Fruit fly (Drosophila melanogaster) whole organism, embryonic: ENCODE measurements around the gene p24-1.

Experiments used
- ATbp ChIP-seq: fragments of 200-800 bp; sonication (Bioruptor generic); optimal IDR thresholded peaks from 2 replicates; lab custom pipeline; 2017; ENCODE audit warnings: missing biosample characterization, mild to moderate bottlenecking, missing genetic modification characterization, missing genetic modification reagents
- B-H1 ChIP-seq: fragments of 200-800 bp; sonication (Bioruptor generic); IDR thresholded peaks from 3 replicates; pipeline ENCODE4 v1.3.6; 2022; ENCODE audit warnings: missing biosample characterization, missing genetic modification characterization
- CG10209 ChIP-seq: fragments of 200-800 bp; sonication (Bioruptor generic); optimal IDR thresholded peaks from 3 replicates; lab custom pipeline; 2017; ENCODE audit warnings: missing biosample characterization, mild to moderate bottlenecking, missing genetic modification characterization, missing genetic modification reagents
- CG1024 ChIP-seq: fragments of 200-800 bp; sonication (Bioruptor generic); IDR thresholded peaks from 2 replicates; pipeline ENCODE4 v1.3.6; 2022; ENCODE audit warnings: missing biosample characterization, missing genetic modification characterization
- CG10267 ChIP-seq: fragments of 200-800 bp; sonication (Bioruptor generic); optimal IDR thresholded peaks from 2 replicates; lab custom pipeline; 2018; ENCODE audit warnings: missing biosample characterization, mild to moderate bottlenecking, missing genetic modification characterization, moderate library complexity
- CG11456 ChIP-seq: fragments of 200-800 bp; sonication (Bioruptor generic); IDR thresholded peaks from 3 replicates; pipeline ENCODE4 v1.3.6; 2022; ENCODE audit warnings: missing biosample characterization, missing genetic modification characterization
- CG11696 ChIP-seq: fragments of 200-800 bp; sonication (Bioruptor generic); IDR thresholded peaks from 2 replicates; pipeline ENCODE4 v1.3.6; 2022; ENCODE audit warnings: missing biosample characterization, missing genetic modification characterization
- CG12104 ChIP-seq: fragments of 200-800 bp; sonication (Bioruptor generic); optimal IDR thresholded peaks from 3 replicates; lab custom pipeline; 2016; ENCODE audit warnings: missing biosample characterization, missing genetic modification characterization
- CG12659 ChIP-seq: fragments of 200-800 bp; sonication (Bioruptor generic); optimal IDR thresholded peaks from 3 replicates; lab custom pipeline; 2017; ENCODE audit warnings: mild to moderate bottlenecking, missing biosample characterization, missing genetic modification reagents, missing genetic modification characterization
- CG12942 ChIP-seq: fragments of 200-800 bp; sonication (Bioruptor generic); optimal IDR thresholded peaks from 3 replicates; lab custom pipeline; 2016; ENCODE audit warnings: missing biosample characterization, missing genetic modification characterization
- CG13287 ChIP-seq: fragments of 200-800 bp; sonication (Bioruptor generic); IDR thresholded peaks from 2 replicates; pipeline ENCODE4 v1.3.6; 2022; ENCODE audit warnings: missing biosample characterization, missing genetic modification characterization; ENCODE audit not compliant: partially characterized antibody
- CG14050 ChIP-seq: fragments of 200-800 bp; sonication (Bioruptor generic); IDR thresholded peaks from 3 replicates; pipeline ENCODE4 v1.3.6; 2022; ENCODE audit warnings: missing biosample characterization, missing genetic modification characterization
- CG14860 ChIP-seq: fragments of 200-800 bp; sonication (Bioruptor generic); IDR thresholded peaks from 3 replicates; pipeline ENCODE4 v1.3.6; 2022; ENCODE audit warnings: missing biosample characterization, missing genetic modification characterization; ENCODE audit not compliant: partially characterized antibody
- CG15696 ChIP-seq: fragments of 200-800 bp; sonication (Bioruptor generic); optimal IDR thresholded peaks from 2 replicates; lab custom pipeline; 2019; ENCODE audit warnings: missing biosample characterization, mild to moderate bottlenecking, missing genetic modification characterization, moderate library complexity
- CG16813 ChIP-seq: fragments of 200-800 bp; sonication (Bioruptor generic); IDR thresholded peaks from 3 replicates; pipeline ENCODE4 v1.3.6; 2022; ENCODE audit warnings: missing biosample characterization, missing genetic modification characterization; ENCODE audit not compliant: partially characterized antibody
- CG17361 ChIP-seq: fragments of 200-800 bp; sonication (Bioruptor generic); IDR thresholded peaks from 3 replicates; pipeline ENCODE4 v1.3.6; 2022; ENCODE audit warnings: missing biosample characterization, missing genetic modification characterization
- CG18764 ChIP-seq: fragments of 200-800 bp; sonication (Bioruptor generic); optimal IDR thresholded peaks from 3 replicates; lab custom pipeline; 2016; ENCODE audit warnings: missing biosample characterization, missing genetic modification characterization
- CG2199 ChIP-seq: fragments of 200-800 bp; sonication (Bioruptor generic); IDR thresholded peaks from 3 replicates; pipeline ENCODE4 v1.3.6; 2022; ENCODE audit warnings: missing biosample characterization, missing genetic modification characterization
- CG2678 ChIP-seq: fragments of 200-800 bp; sonication (Bioruptor generic); optimal IDR thresholded peaks from 3 replicates; lab custom pipeline; 2019; ENCODE audit warnings: missing biosample characterization, mild to moderate bottlenecking, missing genetic modification characterization, moderate library complexity
- CG2889 ChIP-seq: fragments of 200-800 bp; sonication (Bioruptor generic); IDR thresholded peaks from 3 replicates; pipeline ENCODE4 v1.3.6; 2022; ENCODE audit warnings: missing biosample characterization, missing genetic modification characterization
- CG4404 ChIP-seq: fragments of 200-800 bp; sonication (Bioruptor generic); IDR thresholded peaks from 2 replicates; pipeline ENCODE4 v1.3.6; 2022; ENCODE audit warnings: missing biosample characterization, missing genetic modification characterization
- CG6791 ChIP-seq: fragments of 200-800 bp; sonication (Bioruptor generic); IDR thresholded peaks from 3 replicates; pipeline ENCODE4 v1.3.6; 2022; ENCODE audit warnings: missing biosample characterization, missing genetic modification characterization; ENCODE audit not compliant: partially characterized antibody
- CG8281 ChIP-seq: fragments of 200-800 bp; sonication (Bioruptor generic); optimal IDR thresholded peaks from 2 replicates; lab custom pipeline; 2018; ENCODE audit warnings: missing biosample characterization, mild to moderate bottlenecking, missing genetic modification characterization, moderate library complexity
- CG8765 ChIP-seq: fragments of 200-800 bp; sonication (Bioruptor generic); IDR thresholded peaks from 2 replicates; pipeline ENCODE4 v1.3.6; 2022; ENCODE audit warnings: missing biosample characterization, missing genetic modification characterization
- CG9727 ChIP-seq: fragments of 200-800 bp; sonication (Bioruptor generic); optimal IDR thresholded peaks from 3 replicates; lab custom pipeline; 2017; ENCODE audit warnings: missing biosample characterization, mild to moderate bottlenecking, missing genetic modification characterization
- D ChIP-seq, 2 experiments: fragments of 200-800 bp in 1 of 2; fragments of >200 bp in 1 of 2; sonication (Bioruptor generic) in 1 of 2; optimal IDR thresholded peaks; 2 replicates in 1 of 2; 3 replicates in 1 of 2; lab custom pipeline; 2017; ENCODE audit warnings: mild to moderate bottlenecking in 1 of 2, missing biosample characterization in 1 of 2, missing genetic modification characterization in 1 of 2, missing genetic modification reagents in 1 of 2
- Dll ChIP-seq: fragments of 200-800 bp; sonication (Bioruptor generic); IDR thresholded peaks from 4 replicates; pipeline ENCODE4 v1.3.6; 2022; ENCODE audit warnings: missing biosample characterization, missing genetic modification characterization; ENCODE audit not compliant: partially characterized antibody
- E2f1 ChIP-seq: fragments of 200-800 bp; sonication (Bioruptor generic); IDR thresholded peaks from 2 replicates; pipeline ENCODE4 v1.3.6; 2022; ENCODE audit warnings: missing biosample characterization, missing genetic modification characterization
- ERR ChIP-seq: fragments of 200-800 bp; sonication (Bioruptor generic); optimal IDR thresholded peaks from 2 replicates; lab custom pipeline; 2016; ENCODE audit warnings: missing biosample characterization, missing genetic modification characterization
- GATAe ChIP-seq: fragments of 200-800 bp; sonication (Bioruptor generic); conservative IDR thresholded peaks from 2 replicates; pipeline ENCODE4 v1.3.6; 2022; ENCODE audit warnings: missing biosample characterization, missing genetic modification characterization
- HLH4C ChIP-seq: fragments of 200-800 bp; sonication (Bioruptor generic); IDR thresholded peaks from 3 replicates; pipeline ENCODE4 v1.3.6; 2022; ENCODE audit warnings: missing biosample characterization, missing genetic modification characterization; ENCODE audit not compliant: partially characterized antibody
- Hey ChIP-seq: fragments of 200-800 bp; sonication (Bioruptor generic); optimal IDR thresholded peaks from 3 replicates; lab custom pipeline; 2018; ENCODE audit warnings: missing biosample characterization, mild to moderate bottlenecking, missing genetic modification characterization
- Lhr ChIP-seq: fragments of 200-800 bp; sonication (Bioruptor generic); optimal IDR thresholded peaks from 3 replicates; lab custom pipeline; 2017; ENCODE audit warnings: mild to moderate bottlenecking, missing biosample characterization, missing genetic modification reagents, missing genetic modification characterization
- Max ChIP-seq: fragments of 200-800 bp; sonication (Bioruptor generic); optimal IDR thresholded peaks from 2 replicates; lab custom pipeline; 2016; ENCODE audit warnings: missing biosample characterization, mild to moderate bottlenecking, missing genetic modification characterization
- Mes4 ChIP-seq: fragments of 200-800 bp; sonication (Bioruptor generic); optimal IDR thresholded peaks from 2 replicates; lab custom pipeline; 2016; ENCODE audit warnings: missing biosample characterization, missing genetic modification characterization
- Ravus ChIP-seq: fragments of 200-800 bp; sonication (Bioruptor generic); IDR thresholded peaks from 2 replicates; pipeline ENCODE4 v1.3.6; 2022; ENCODE audit warnings: missing biosample characterization, missing genetic modification characterization
- Sry-β ChIP-seq: fragments of 200-800 bp; sonication (Bioruptor generic); optimal IDR thresholded peaks from 2 replicates; lab custom pipeline; 2018; ENCODE audit warnings: missing biosample characterization, mild to moderate bottlenecking, missing genetic modification characterization, moderate library complexity
- bab2 ChIP-seq: fragments of 200-800 bp; sonication (Bioruptor generic); optimal IDR thresholded peaks from 2 replicates; lab custom pipeline; 2016; ENCODE audit warnings: missing biosample characterization, missing genetic modification characterization
- bowl ChIP-seq: fragments of 200-800 bp; sonication (Bioruptor generic); IDR thresholded peaks from 2 replicates; pipeline ENCODE4 v1.3.6; 2022; ENCODE audit warnings: missing biosample characterization, missing genetic modification characterization
- ci ChIP-seq: fragments of 200-800 bp; sonication (Bioruptor generic); IDR thresholded peaks from 3 replicates; pipeline ENCODE4 v1.3.6; 2022; ENCODE audit warnings: missing biosample characterization, missing genetic modification characterization
- gcm ChIP-seq: fragments of 200-800 bp; sonication (Bioruptor generic); optimal IDR thresholded peaks from 2 replicates; lab custom pipeline; 2019; ENCODE audit warnings: missing biosample characterization, mild to moderate bottlenecking, missing genetic modification characterization, moderate library complexity
- kah ChIP-seq: fragments of 200-800 bp; sonication (Bioruptor generic); optimal IDR thresholded peaks from 2 replicates; lab custom pipeline; 2018; ENCODE audit warnings: missing biosample characterization, mild to moderate bottlenecking, missing genetic modification characterization
- klu ChIP-seq: fragments of 200-800 bp; sonication (Bioruptor generic); IDR thresholded peaks from 2 replicates; pipeline ENCODE4 v1.3.6; 2022; ENCODE audit warnings: missing biosample characterization, missing genetic modification characterization
- org-1 ChIP-seq: fragments of 200-800 bp; sonication (Bioruptor generic); optimal IDR thresholded peaks from 2 replicates; lab custom pipeline; 2017; ENCODE audit warnings: missing biosample characterization, missing genetic modification characterization
- so ChIP-seq: fragments of 200-800 bp; sonication (Bioruptor generic); IDR thresholded peaks from 3 replicates; pipeline ENCODE4 v1.3.6; 2022; ENCODE audit warnings: missing biosample characterization, missing genetic modification characterization
- sr ChIP-seq: fragments of 200-800 bp; sonication (Bioruptor generic); IDR thresholded peaks from 3 replicates; pipeline ENCODE4 v1.3.6; 2022; ENCODE audit warnings: missing biosample characterization, missing genetic modification characterization
- tgo ChIP-seq: fragments of 200-800 bp; sonication (Bioruptor generic); IDR thresholded peaks from 3 replicates; pipeline ENCODE4 v1.3.6; 2022; ENCODE audit warnings: missing biosample characterization, missing genetic modification characterization
- tna ChIP-seq: fragments of 200-800 bp; sonication (Bioruptor generic); IDR thresholded peaks from 2 replicates; pipeline ENCODE4 v1.3.6; 2022; ENCODE audit warnings: missing biosample characterization, missing genetic modification characterization; ENCODE audit not compliant: partially characterized antibody
- toy ChIP-seq: fragments of 200-800 bp; sonication (Bioruptor generic); IDR thresholded peaks from 2 replicates; pipeline ENCODE4 v1.3.6; 2022; ENCODE audit warnings: missing biosample characterization, missing genetic modification characterization
- unpg ChIP-seq: fragments of 200-800 bp; sonication (Bioruptor generic); optimal IDR thresholded peaks from 3 replicates; lab custom pipeline; 2018; ENCODE audit warnings: missing biosample characterization, mild to moderate bottlenecking, missing genetic modification characterization, moderate library complexity

The p24-1 gene

dm6 chrX:11886976-11887375 is 34.6 kb upstream of the p24-1 start, which contains the start of the genes CG10353 and SelG (continued):
- no peak for TF ChIP-seq Ravus (GFP tag; lab: Robert Waterston, UW)
- TF ChIP-seq E2f1 (GFP tag; lab: Robert Waterston, UW), result no peak
- peak; percentile 78 for TF ChIP-seq Dll (GFP tag; lab: Robert Waterston, UW)
- TF ChIP-seq CG10267 (tag; lab: Kevin White, UChicago), result peak; percentile 95
- peak; percentile 90 for TF ChIP-seq CG13287
- peak; percentile 20; the same call in 1 of the 3 replicates for TF ChIP-seq tgo (GFP tag; lab: Robert Waterston, UW)
- TF ChIP-seq kah (GFP tag; lab: Kevin White, UChicago), result no peak
- no peak for TF ChIP-seq CG1024
- no peak for TF ChIP-seq ATbp (GFP tag; lab: Kevin White, UChicago)
- peak; percentile 54; the same call in 1 of the 3 replicates for TF ChIP-seq CG11456
- TF ChIP-seq gcm (GFP tag; lab: Kevin White, UChicago), result no peak
- no peak for TF ChIP-seq CG14050
- TF ChIP-seq so (GFP tag; lab: Robert Waterston, UW), result no peak
- peak; percentile 65 for TF ChIP-seq CG14860 (GFP tag; lab: Robert Waterston, UW)
- peak; percentile 87 for TF ChIP-seq CG6791
- TF ChIP-seq org-1, result no peak
- no peak for TF ChIP-seq Sry-β (GFP tag; lab: Kevin White, UChicago)
- peak; percentile 70 for TF ChIP-seq HLH4C (GFP tag; lab: Robert Waterston, UW)
- TF ChIP-seq CG12104 (GFP tag; lab: Kevin White, UChicago), result no peak
- no peak for TF ChIP-seq toy (GFP tag; lab: Robert Waterston, UW)
- TF ChIP-seq bab2 (GFP tag; lab: Kevin White, UChicago), result peak; percentile 37
- peak; percentile 27 for TF ChIP-seq CG18764 (GFP tag; lab: Kevin White, UChicago)
- peak; percentile 79 for TF ChIP-seq CG16813
- no peak for TF ChIP-seq CG11696 (GFP tag; lab: Robert Waterston, UW)
- TF ChIP-seq ERR (GFP tag; lab: Kevin White, UChicago), result peak; percentile 72
- no peak for TF ChIP-seq CG17361 (GFP tag; lab: Robert Waterston, UW)
- peak; percentile 10 for TF ChIP-seq Mes4 (GFP tag; lab: Kevin White, UChicago)
- TF ChIP-seq CG8281 (tag; lab: Kevin White, UChicago), result no peak
- no peak for TF ChIP-seq Hey
- peak; percentile 49 for TF ChIP-seq Max
- TF ChIP-seq Lhr (GFP tag; lab: Kevin White, UChicago), result no peak
- peak; percentile 65 for TF ChIP-seq tna (GFP tag; lab: Robert Waterston, UW)
- no peak for TF ChIP-seq CG15696 (tag; lab: Kevin White, UChicago)
- no peak for TF ChIP-seq CG4404 (GFP tag; lab: Robert Waterston, UW)
- peak; percentile 73 for TF ChIP-seq CG12659
- TF ChIP-seq CG12942 (GFP tag; lab: Kevin White, UChicago), result peak; percentile 36
- no peak for TF ChIP-seq CG10209 (GFP tag; lab: Kevin White, UChicago)
- TF ChIP-seq CG2199, result peak; percentile 28; the same call in 1 of the 3 replicates
- no peak for TF ChIP-seq klu
- peak; percentile 56; the same call in 2 of the 3 replicates for TF ChIP-seq ci (GFP tag; lab: Robert Waterston, UW)
- no peak for TF ChIP-seq CG9727 (GFP tag; lab: Kevin White, UChicago)
- TF ChIP-seq GATAe (GFP tag; lab: Robert Waterston, UW), result no peak
- TF ChIP-seq D (optimal IDR thresholded peaks at IDR 0.05; lab: Kevin White, UChicago), result no peak
- no peak for TF ChIP-seq D (GFP tag; optimal IDR thresholded peaks at IDR 0.05; lab: Kevin White, UChicago)
- peak; percentile 13 for TF ChIP-seq CG2678 (tag; lab: Kevin White, UChicago)
- no peak for TF ChIP-seq bowl
- peak; percentile 14 for TF ChIP-seq unpg
- TF ChIP-seq B-H1 (GFP tag; lab: Robert Waterston, UW), result no peak
- no peak for TF ChIP-seq sr
- TF ChIP-seq CG2889 (GFP tag; lab: Robert Waterston, UW), result no peak
- TF ChIP-seq CG8765 (GFP tag; lab: Robert Waterston, UW), result no peak
